Fruit fly (Drosophila melanogaster): ENCODE results near the gene Ptip.
A peak's percentile ranks its signal among the peaks of the same experiment; 100 is the strongest.

Gene Ptip

dm6 chr3L:14037655-14038644 lies 9.0 kb upstream of the Ptip start:
- TF ChIP-seq kay (GFP tag; ENCODE audit: borderline replicate concordance), result no peak
- no peak for TF ChIP-seq Clk (GFP tag; optimal IDR thresholded peaks at IDR 0.05)
- peak in 1 of 2 experiments; percentile 64 for TF ChIP-seq cnc (optimal IDR thresholded peaks at IDR 0.05)
- TF ChIP-seq Crg-1 (GFP tag; optimal IDR thresholded peaks at IDR 0.05), result no peak
- peak; percentile 2 for TF ChIP-seq bab1 (GFP tag; optimal IDR thresholded peaks at IDR 0.05)
- no peak for TF ChIP-seq CG7045 (GFP tag; optimal IDR thresholded peaks at IDR 0.05)
- peak; percentile 33 for TF ChIP-seq tj (GFP tag; optimal IDR thresholded peaks at IDR 0.05)
- no peak for TF ChIP-seq CG1620 (GFP tag; optimal IDR thresholded peaks at IDR 0.05)
- TF ChIP-seq CG7101 (tag; optimal IDR thresholded peaks at IDR 0.05), result no peak
- TF ChIP-seq CG5204 (GFP tag; optimal IDR thresholded peaks at IDR 0.05), result no peak
- no peak for TF ChIP-seq CG11617 (GFP tag; optimal IDR thresholded peaks at IDR 0.05)
- peak; percentile 47 for TF ChIP-seq cic (GFP tag; optimal IDR thresholded peaks at IDR 0.05)
- peak; percentile 89 for TF ChIP-seq Mnt (GFP tag; optimal IDR thresholded peaks at IDR 0.05)
- no peak for TF ChIP-seq CG33017 (tag; optimal IDR thresholded peaks at IDR 0.05)
- TF ChIP-seq ovo (GFP tag; optimal IDR thresholded peaks at IDR 0.05), result no peak
- no peak for TF ChIP-seq CG12768 (GFP tag; optimal IDR thresholded peaks at IDR 0.05)
- TF ChIP-seq Hr96 (GFP tag; optimal IDR thresholded peaks at IDR 0.05), result no peak
- TF ChIP-seq pad (GFP tag; optimal IDR thresholded peaks at IDR 0.05), result peak; percentile 78
- no peak for TF ChIP-seq CG14711 (tag; optimal IDR thresholded peaks at IDR 0.05)
- TF ChIP-seq toe (GFP tag; optimal IDR thresholded peaks at IDR 0.05), result no peak

- TF ChIP-seq Hr96 (GFP tag; optimal IDR thresholded peaks at IDR 0.05) (no peak), CG7045 (GFP tag; optimal IDR thresholded peaks at IDR 0.05) (no peak), tj (GFP tag; optimal IDR thresholded peaks at IDR 0.05) (peak; percentile 48), CG11617 (GFP tag; optimal IDR thresholded peaks at IDR 0.05) (peak; percentile 66), CG14711 (tag; optimal IDR thresholded peaks at IDR 0.05) (no peak), Crg-1 (GFP tag; optimal IDR thresholded peaks at IDR 0.05) (peak; percentile 43), CG12768 (GFP tag; optimal IDR thresholded peaks at IDR 0.05) (peak; percentile 36), bab1 (GFP tag; optimal IDR thresholded peaks at IDR 0.05) (peak; percentile 64), pad (GFP tag; optimal IDR thresholded peaks at IDR 0.05) (peak; percentile 14), CG5204 (GFP tag; optimal IDR thresholded peaks at IDR 0.05) (no peak), cic (GFP tag; optimal IDR thresholded peaks at IDR 0.05) (peak; percentile 29), kay (GFP tag; ENCODE audit: borderline replicate concordance) (peak; percentile 96), cnc (optimal IDR thresholded peaks at IDR 0.05) (no peak), Mnt (GFP tag; optimal IDR thresholded peaks at IDR 0.05) (peak; percentile 94), Clk (GFP tag; optimal IDR thresholded peaks at IDR 0.05) (no peak), ovo (GFP tag; optimal IDR thresholded peaks at IDR 0.05) (peak; percentile 4), CG1620 (GFP tag; optimal IDR thresholded peaks at IDR 0.05) (peak; percentile 43), CG7101 (tag; optimal IDR thresholded peaks at IDR 0.05) (peak; percentile 48), CG33017 (tag; optimal IDR thresholded peaks at IDR 0.05) (peak; percentile 65)
These were observed 8.0 kb upstream of the Ptip start, which contains the start of gene Hsp110 for dm6 chr3L:14036867-14037313. Gene Hsp110, plus strand, starts transcription at chr3L:14037019.

DNA sequence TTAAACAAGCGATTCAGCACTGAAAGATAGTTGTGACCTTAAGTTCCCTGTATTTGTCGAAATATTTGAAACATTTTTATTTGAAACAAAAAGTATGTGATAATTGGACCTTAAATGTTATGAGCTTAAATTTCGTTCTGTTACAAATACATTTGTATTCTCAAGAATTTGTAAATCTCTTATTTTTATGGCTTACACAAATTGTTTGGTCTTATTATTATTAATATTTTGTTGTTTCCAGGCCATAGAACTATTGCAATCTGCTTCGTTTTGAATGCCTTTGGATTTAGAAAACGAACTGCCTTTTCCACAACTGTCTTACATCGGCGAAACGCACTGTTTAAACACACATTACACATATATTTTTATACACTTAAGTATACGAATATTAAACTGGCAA lies 5.6 kb upstream of the Ptip start, which contains the start of gene CG6661:
TSS of gene CG6661 (plus strand) at position 301 of the 400 bp plus-strand sequence.
- TF ChIP-seq cic (GFP tag; optimal IDR thresholded peaks at IDR 0.05) (no peak), toe (GFP tag; optimal IDR thresholded peaks at IDR 0.05) (no peak), Hr96 (GFP tag; optimal IDR thresholded peaks at IDR 0.05) (no peak), CG12768 (GFP tag; optimal IDR thresholded peaks at IDR 0.05) (no peak), ovo (GFP tag; optimal IDR thresholded peaks at IDR 0.05) (no peak), pad (GFP tag; optimal IDR thresholded peaks at IDR 0.05) (no peak), CG33017 (tag; optimal IDR thresholded peaks at IDR 0.05) (no peak), cnc (optimal IDR thresholded peaks at IDR 0.05) (no peak), CG7045 (GFP tag; optimal IDR thresholded peaks at IDR 0.05) (no peak), CG5204 (GFP tag; optimal IDR thresholded peaks at IDR 0.05) (no peak), CG1620 (GFP tag; optimal IDR thresholded peaks at IDR 0.05) (no peak), Crg-1 (GFP tag; optimal IDR thresholded peaks at IDR 0.05) (no peak), CG7101 (tag; optimal IDR thresholded peaks at IDR 0.05) (no peak)

dm6 chr3L:14031171-14032126 lies 2.5 kb upstream of the Ptip start, which contains the start of the genes CG6650 and endos:
Gene CG6650, plus strand, starts transcription at chr3L:14031450.
Gene endos, minus strand, starts transcription at chr3L:14031706.
- TF ChIP-seq cnc (optimal IDR thresholded peaks at IDR 0.05) (no peak), Hr96 (GFP tag; optimal IDR thresholded peaks at IDR 0.05) (peak; percentile 83), CG5204 (GFP tag; optimal IDR thresholded peaks at IDR 0.05) (no peak), toe (GFP tag; optimal IDR thresholded peaks at IDR 0.05) (peak; percentile 84), CG33017 (tag; optimal IDR thresholded peaks at IDR 0.05) (peak; percentile 37), tj (GFP tag; optimal IDR thresholded peaks at IDR 0.05) (peak; percentile 60), CG12768 (GFP tag; optimal IDR thresholded peaks at IDR 0.05) (peak; percentile 81), CG7101 (tag; optimal IDR thresholded peaks at IDR 0.05) (peak; percentile 81), Mnt (GFP tag; optimal IDR thresholded peaks at IDR 0.05) (peak; percentile 82), CG1620 (GFP tag; optimal IDR thresholded peaks at IDR 0.05) (peak; percentile 52), ovo (GFP tag; optimal IDR thresholded peaks at IDR 0.05) (peak; percentile 67), pad (GFP tag; optimal IDR thresholded peaks at IDR 0.05) (peak; percentile 96), cic (GFP tag; optimal IDR thresholded peaks at IDR 0.05) (peak; percentile 94), CG14711 (tag; optimal IDR thresholded peaks at IDR 0.05) (peak; percentile 24), Crg-1 (GFP tag; optimal IDR thresholded peaks at IDR 0.05) (peak; percentile 62), Clk (GFP tag; optimal IDR thresholded peaks at IDR 0.05) (peak; percentile 63), CG11617 (GFP tag; optimal IDR thresholded peaks at IDR 0.05) (peak; percentile 79), CG7045 (GFP tag; optimal IDR thresholded peaks at IDR 0.05) (peak; percentile 80), kay (GFP tag; ENCODE audit: borderline replicate concordance) (no peak), bab1 (GFP tag; optimal IDR thresholded peaks at IDR 0.05) (peak; percentile 36)
